Fruit fly (Drosophila melanogaster): ENCODE measurements around the gene OdsH.

DNA sequence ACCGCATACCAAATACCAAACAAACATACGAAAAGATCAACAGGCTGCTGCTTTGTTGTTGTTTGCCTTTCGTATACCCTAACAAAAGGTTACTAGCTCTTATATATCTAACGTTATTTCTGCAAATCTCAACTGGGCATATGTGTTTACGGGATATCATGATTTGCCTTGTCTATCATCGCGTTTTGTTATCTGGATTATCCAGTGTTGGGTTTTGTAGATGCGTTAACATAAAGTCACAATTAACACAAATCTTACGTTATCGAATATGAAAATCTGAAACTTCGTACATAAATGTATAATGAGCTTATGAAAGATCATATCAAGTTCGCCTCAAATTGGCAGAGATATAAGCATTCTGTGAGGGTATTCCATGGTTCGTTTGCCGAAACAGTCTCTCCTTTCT, 39.4 kb downstream of the OdsH start:
- TF ChIP-seq psq (optimal IDR thresholded peaks at IDR 0.05) (no peak), EcR (GFP tag; optimal IDR thresholded peaks at IDR 0.05) (no peak), Dll (optimal IDR thresholded peaks at IDR 0.05) (no peak), pan (optimal IDR thresholded peaks at IDR 0.05) (no peak), usp (GFP tag; optimal IDR thresholded peaks at IDR 0.05) (no peak), CG8478 (optimal IDR thresholded peaks at IDR 0.05) (no peak)
